Fruit fly (Drosophila melanogaster) whole organism, embryonic: ENCODE measurements around the gene CG10165.

ENCODE experiments used
- Aef1 ChIP-seq: fragments of 200-800 bp; sonication (Bioruptor generic); IDR thresholded peaks from 3 replicates; pipeline ENCODE4 v1.3.6; 2022; ENCODE audit warnings: missing biosample characterization, missing genetic modification characterization
- B-H2 ChIP-seq: fragments of 200-800 bp; sonication (Bioruptor generic); optimal IDR thresholded peaks from 2 replicates; lab custom pipeline; 2018; ENCODE audit warnings: missing biosample characterization, mild to moderate bottlenecking, missing genetic modification characterization
- BtbVII ChIP-seq: fragments of 200-800 bp; sonication (Bioruptor generic); optimal IDR thresholded peaks from 3 replicates; lab custom pipeline; 2017; ENCODE audit warnings: missing biosample characterization, mild to moderate bottlenecking, missing genetic modification characterization
- CG11085 ChIP-seq: fragments of 200-800 bp; sonication (Bioruptor generic); IDR thresholded peaks from 2 replicates; pipeline ENCODE4 v1.3.6; 2022; ENCODE audit warnings: missing biosample characterization, missing genetic modification characterization
- CG11247 ChIP-seq: fragments of 200-800 bp; sonication (Bioruptor generic); IDR thresholded peaks from 2 replicates; pipeline ENCODE4 v1.3.6; 2022; ENCODE audit warnings: missing biosample characterization, missing genetic modification characterization
- CG11723 ChIP-seq: fragments of 200-800 bp; sonication (Bioruptor generic); optimal IDR thresholded peaks from 2 replicates; lab custom pipeline; 2017; ENCODE audit warnings: missing biosample characterization, mild to moderate bottlenecking, missing genetic modification characterization
- CG14710 ChIP-seq: fragments of 200-800 bp; sonication (Bioruptor generic); optimal IDR thresholded peaks from 3 replicates; lab custom pipeline; 2019; ENCODE audit warnings: missing biosample characterization, mild to moderate bottlenecking, missing genetic modification characterization, moderate library complexity
- CG17385 ChIP-seq: fragments of 200-800 bp; sonication (Bioruptor generic); optimal IDR thresholded peaks from 3 replicates; lab custom pipeline; 2018; ENCODE audit warnings: missing biosample characterization, mild to moderate bottlenecking, missing genetic modification characterization
- CG2202 ChIP-seq: fragments of 200-800 bp; sonication (Bioruptor generic); optimal IDR thresholded peaks from 2 replicates; lab custom pipeline; 2018; ENCODE audit warnings: missing biosample characterization, mild to moderate bottlenecking, missing genetic modification characterization
- CG30403 ChIP-seq: fragments of 200-800 bp; sonication (Bioruptor generic); optimal IDR thresholded peaks from 3 replicates; lab custom pipeline; 2016; ENCODE audit warnings: missing biosample characterization, missing genetic modification characterization
- CG32772 ChIP-seq: fragments of 200-800 bp; sonication (Bioruptor generic); IDR thresholded peaks from 2 replicates; pipeline ENCODE4 v1.3.6; 2022; ENCODE audit warnings: missing biosample characterization, missing genetic modification characterization
- CG3838 ChIP-seq: fragments of 200-800 bp; sonication (Bioruptor generic); optimal IDR thresholded peaks from 3 replicates; lab custom pipeline; 2016; ENCODE audit warnings: missing biosample characterization, missing genetic modification characterization
- CG4360 ChIP-seq: fragments of 200-800 bp; sonication (Bioruptor generic); IDR thresholded peaks from 2 replicates; pipeline ENCODE4 v1.3.6; 2022; ENCODE audit warnings: missing biosample characterization, missing genetic modification characterization
- CG6654 ChIP-seq: fragments of 200-800 bp; sonication (Bioruptor generic); optimal IDR thresholded peaks from 2 replicates; lab custom pipeline; 2017; ENCODE audit warnings: missing biosample characterization, mild to moderate bottlenecking, missing genetic modification characterization
- CG6683 ChIP-seq: fragments of 200-800 bp; sonication (Bioruptor generic); optimal IDR thresholded peaks from 2 replicates; lab custom pipeline; 2017; ENCODE audit warnings: missing biosample characterization, mild to moderate bottlenecking, missing genetic modification characterization, missing genetic modification reagents
- CG7556 ChIP-seq: fragments of 200-800 bp; sonication (Bioruptor generic); optimal IDR thresholded peaks from 2 replicates; lab custom pipeline; 2017; ENCODE audit warnings: missing biosample characterization, mild to moderate bottlenecking, missing genetic modification characterization
- CG7786 ChIP-seq: fragments of 200-800 bp; sonication (Bioruptor generic); optimal IDR thresholded peaks from 2 replicates; lab custom pipeline; 2016; ENCODE audit warnings: missing biosample characterization, missing genetic modification characterization
- CG8281 ChIP-seq: fragments of 200-800 bp; sonication (Bioruptor generic); optimal IDR thresholded peaks from 2 replicates; lab custom pipeline; 2018; ENCODE audit warnings: missing biosample characterization, mild to moderate bottlenecking, missing genetic modification characterization, moderate library complexity
- CG8765 ChIP-seq: fragments of 200-800 bp; sonication (Bioruptor generic); IDR thresholded peaks from 2 replicates; pipeline ENCODE4 v1.3.6; 2022; ENCODE audit warnings: missing biosample characterization, missing genetic modification characterization
- Dbx ChIP-seq: fragments of 200-800 bp; sonication (Bioruptor generic); IDR thresholded peaks from 3 replicates; pipeline ENCODE4 v1.3.6; 2022; ENCODE audit warnings: missing biosample characterization, missing genetic modification characterization
- Doc2 ChIP-seq: fragments of 200-800 bp; sonication (Bioruptor generic); IDR thresholded peaks from 2 replicates; pipeline ENCODE4 v1.3.6; 2022; ENCODE audit warnings: missing biosample characterization, missing genetic modification characterization
- Elba2 ChIP-seq: fragments of 200-800 bp; sonication (Bioruptor generic); optimal IDR thresholded peaks from 3 replicates; lab custom pipeline; 2016; ENCODE audit warnings: missing biosample characterization, missing genetic modification characterization
- Hr39 ChIP-seq: fragments of >200 bp; optimal IDR thresholded peaks from 2 replicates; lab custom pipeline; 2017
- Kr ChIP-seq: fragments of 200-800 bp; sonication (Bioruptor generic); optimal IDR thresholded peaks from 2 replicates; lab custom pipeline; 2017; ENCODE audit warnings: missing biosample characterization, mild to moderate bottlenecking, missing genetic modification characterization
- NFAT ChIP-seq: fragments of 200-800 bp; sonication (Bioruptor generic); IDR thresholded peaks from 2 replicates; pipeline ENCODE4 v1.3.6; 2022; ENCODE audit warnings: missing biosample characterization, missing genetic modification characterization
- NfI ChIP-seq: fragments of 200-800 bp; sonication (Bioruptor generic); optimal IDR thresholded peaks from 3 replicates; lab custom pipeline; 2018; ENCODE audit warnings: missing biosample characterization, mild to moderate bottlenecking, missing genetic modification characterization, moderate library complexity
- Pdp1 ChIP-seq, 2 experiments: fragments of 200-800 bp; sonication (Bioruptor generic); optimal IDR thresholded peaks; 3 replicates each; lab custom pipeline; 2016; ENCODE audit warnings: missing biosample characterization in 2 of 2, missing genetic modification characterization in 2 of 2, mild to moderate bottlenecking in 1 of 2, moderate library complexity in 1 of 2
- Ravus ChIP-seq: fragments of 200-800 bp; sonication (Bioruptor generic); IDR thresholded peaks from 2 replicates; pipeline ENCODE4 v1.3.6; 2022; ENCODE audit warnings: missing biosample characterization, missing genetic modification characterization
- Scr ChIP-seq: fragments of 200-800 bp; sonication (Bioruptor generic); IDR thresholded peaks from 2 replicates; pipeline ENCODE4 v1.3.6; 2022; ENCODE audit warnings: missing biosample characterization, missing genetic modification characterization; ENCODE audit not compliant: partially characterized antibody
- Side ChIP-seq: fragments of 200-800 bp; sonication (Bioruptor generic); optimal IDR thresholded peaks from 2 replicates; lab custom pipeline; 2016; ENCODE audit warnings: missing biosample characterization, missing genetic modification characterization
- Sin3A ChIP-seq: fragments of >200 bp; optimal IDR thresholded peaks from 2 replicates; lab custom pipeline; 2018
- ac ChIP-seq: fragments of 200-800 bp; sonication (Bioruptor generic); optimal IDR thresholded peaks from 3 replicates; lab custom pipeline; 2017; ENCODE audit warnings: missing biosample characterization, mild to moderate bottlenecking, missing genetic modification characterization
- bowl ChIP-seq: fragments of 200-800 bp; sonication (Bioruptor generic); IDR thresholded peaks from 2 replicates; pipeline ENCODE4 v1.3.6; 2022; ENCODE audit warnings: missing biosample characterization, missing genetic modification characterization
- cato ChIP-seq: fragments of 200-800 bp; sonication (Bioruptor generic); optimal IDR thresholded peaks from 2 replicates; lab custom pipeline; 2016; ENCODE audit warnings: missing biosample characterization, missing genetic modification characterization, borderline replicate concordance
- chif ChIP-seq, 2 experiments: fragments of 200-800 bp; sonication (Bioruptor generic); optimal IDR thresholded peaks; 3 replicates each; lab custom pipeline; 2016; ENCODE audit warnings: missing biosample characterization in 2 of 2, missing genetic modification characterization in 2 of 2
- chm ChIP-seq: fragments of 200-800 bp; sonication (Bioruptor generic); IDR thresholded peaks from 2 replicates; pipeline ENCODE4 v1.3.6; 2022; ENCODE audit warnings: missing biosample characterization, missing genetic modification characterization
- disco-r ChIP-seq: fragments of 200-800 bp; sonication (Bioruptor generic); optimal IDR thresholded peaks from 2 replicates; lab custom pipeline; 2016; ENCODE audit warnings: missing biosample characterization, missing genetic modification characterization
- dm ChIP-seq: fragments of 200-800 bp; sonication (Bioruptor generic); optimal IDR thresholded peaks from 3 replicates; lab custom pipeline; 2016; ENCODE audit warnings: missing biosample characterization, missing genetic modification characterization
- ewg ChIP-seq: fragments of 200-800 bp; sonication (Bioruptor generic); optimal IDR thresholded peaks from 3 replicates; lab custom pipeline; 2017; ENCODE audit warnings: mild to moderate bottlenecking, missing biosample characterization, missing genetic modification reagents, missing genetic modification characterization
- eyg ChIP-seq: fragments of 200-800 bp; sonication (Bioruptor generic); optimal IDR thresholded peaks from 3 replicates; lab custom pipeline; 2016; ENCODE audit warnings: missing biosample characterization, missing genetic modification characterization
- knrl ChIP-seq: fragments of 200-800 bp; sonication (Bioruptor generic); IDR thresholded peaks from 3 replicates; pipeline ENCODE4 v1.3.6; 2022; ENCODE audit warnings: missing biosample characterization, missing genetic modification characterization; ENCODE audit not compliant: partially characterized antibody
- lmd ChIP-seq: fragments of 200-800 bp; sonication (Bioruptor generic); IDR thresholded peaks from 2 replicates; pipeline ENCODE4 v1.3.6; 2022; ENCODE audit warnings: missing biosample characterization, missing genetic modification characterization
- p53 ChIP-seq: fragments of 200-800 bp; sonication (Bioruptor generic); optimal IDR thresholded peaks from 2 replicates; lab custom pipeline; 2016; ENCODE audit warnings: missing biosample characterization, missing genetic modification characterization
- pb ChIP-seq: fragments of 200-800 bp; sonication (Bioruptor generic); optimal IDR thresholded peaks from 3 replicates; lab custom pipeline; 2016; ENCODE audit warnings: missing biosample characterization, missing genetic modification characterization
- pita ChIP-seq: fragments of 200-800 bp; sonication (Bioruptor generic); optimal IDR thresholded peaks from 2 replicates; lab custom pipeline; 2017; ENCODE audit warnings: missing biosample characterization, mild to moderate bottlenecking, missing genetic modification characterization
- rib ChIP-seq: fragments of 200-800 bp; sonication (Bioruptor generic); IDR thresholded peaks from 2 replicates; pipeline ENCODE4 v1.3.6; 2022; ENCODE audit warnings: missing biosample characterization, missing genetic modification characterization
- sc ChIP-seq, 3 experiments: fragments of >200 bp in 2 of 3; fragments of 200-800 bp in 1 of 3; sonication (Bioruptor generic) in 1 of 3; optimal IDR thresholded peaks; 2 replicates in 2 of 3; 3 replicates in 1 of 3; lab custom pipeline; 2017; ENCODE audit warnings: mild to moderate bottlenecking in 1 of 3, missing biosample characterization in 1 of 3, missing genetic modification characterization in 1 of 3, missing genetic modification reagents in 1 of 3
- schlank ChIP-seq: fragments of 200-800 bp; sonication (Bioruptor generic); optimal IDR thresholded peaks from 2 replicates; lab custom pipeline; 2018; ENCODE audit warnings: missing biosample characterization, mild to moderate bottlenecking, missing genetic modification characterization
- scrt ChIP-seq: fragments of 200-800 bp; sonication (Bioruptor generic); optimal IDR thresholded peaks from 2 replicates; lab custom pipeline; 2018; ENCODE audit warnings: missing biosample characterization, mild to moderate bottlenecking, missing genetic modification characterization, moderate library complexity
- stwl ChIP-seq: fragments of 200-800 bp; sonication (Bioruptor generic); optimal IDR thresholded peaks from 3 replicates; lab custom pipeline; 2018; ENCODE audit warnings: missing biosample characterization, mild to moderate bottlenecking, missing genetic modification characterization, moderate library complexity
- usp ChIP-seq: fragments of >200 bp; optimal IDR thresholded peaks from 2 replicates; lab custom pipeline; 2017; ENCODE audit warnings: missing biosample characterization, missing genetic modification characterization

The CG10165 gene

DNA sequence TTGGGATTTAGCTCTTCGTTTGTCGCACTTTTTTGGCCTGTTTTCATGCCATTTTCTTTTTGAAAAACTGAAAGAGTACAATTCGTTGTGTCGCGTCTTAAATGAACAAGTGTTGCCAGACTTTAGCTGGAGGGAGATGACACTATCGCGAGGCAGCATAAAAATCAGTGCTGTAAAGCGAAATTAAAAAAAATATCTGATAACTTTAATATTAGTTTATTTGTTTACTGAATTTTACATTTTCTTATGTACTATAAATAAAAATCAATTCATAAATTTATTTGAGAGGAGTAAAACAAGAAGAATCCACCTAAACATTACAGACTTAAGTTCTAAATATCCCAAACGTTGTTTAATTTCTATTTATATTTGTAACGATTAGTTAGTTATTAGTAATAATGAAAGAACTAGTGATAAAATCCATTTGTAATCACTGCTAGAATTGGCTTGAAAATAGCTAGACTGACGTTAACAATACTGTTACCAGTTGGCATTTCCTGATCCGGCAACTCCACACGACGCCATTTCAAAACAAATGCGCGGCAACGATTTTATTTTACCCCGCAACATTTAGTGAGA, 47.2 kb upstream of the CG10165 start, which contains the start of the genes spi and msb1l (continued):
- TF ChIP-seq NfI (GFP tag; lab: Kevin White, UChicago) (peak; percentile 56), ewg (GFP tag; lab: Kevin White, UChicago) (no peak), CG17385 (GFP tag; lab: Kevin White, UChicago) (peak; percentile 29), dm (GFP tag; lab: Kevin White, UChicago) (no peak), CG7556 (GFP tag; lab: Kevin White, UChicago) (peak; percentile 65), p53 (GFP tag; lab: Kevin White, UChicago) (no peak), CG3838 (GFP tag; lab: Kevin White, UChicago) (no peak), cato (GFP tag; lab: Kevin White, UChicago) (peak; percentile 21), B-H2 (GFP tag; lab: Kevin White, UChicago) (peak; percentile 71), CG30403 (GFP tag; lab: Kevin White, UChicago) (peak; percentile 82), CG7786 (GFP tag; lab: Kevin White, UChicago) (no peak), ac (no peak), Dbx (GFP tag; lab: Robert Waterston, UW) (peak; percentile 65; the same call in 2 of the 3 replicates), lmd (GFP tag; lab: Robert Waterston, UW) (peak; percentile 41; the same call in 1 of the 2 replicates), CG11247 (no peak), Hr39 (lab: Kevin White, UChicago) (no peak), CG6654 (no peak), BtbVII (GFP tag; lab: Kevin White, UChicago) (no peak), CG2202 (tag; lab: Kevin White, UChicago) (peak; percentile 1), CG32772 (GFP tag; lab: Robert Waterston, UW) (peak; percentile 52), pb (GFP tag; lab: Kevin White, UChicago) (no peak), sc (optimal IDR thresholded peaks at IDR 0.05; lab: Kevin White, UChicago) (no peak), sc (GFP tag; optimal IDR thresholded peaks at IDR 0.05; lab: Kevin White, UChicago) (peak; percentile 27), usp (no peak), bowl (GFP tag; lab: Robert Waterston, UW) (no peak), chif (GFP tag; optimal IDR thresholded peaks at IDR 0.05; lab: Kevin White, UChicago) (peak in 1 of 2 experiments; percentile 17), scrt (GFP tag; lab: Kevin White, UChicago) (no peak), Side (no peak), rib (no peak), Doc2 (GFP tag; lab: Robert Waterston, UW) (no peak), disco-r (GFP tag; lab: Kevin White, UChicago) (no peak), CG8765 (GFP tag; lab: Robert Waterston, UW) (no peak), CG11085 (GFP tag; lab: Robert Waterston, UW) (0 out of 2 replicates have a peak, but pooled peaks have one; percentile 41), CG4360 (GFP tag; lab: Robert Waterston, UW) (no peak), NFAT (GFP tag; lab: Robert Waterston, UW) (peak; percentile 10; the same call in 1 of the 2 replicates), CG6683 (GFP tag; lab: Kevin White, UChicago) (no peak), CG14710 (peak; percentile 86), chm (no peak), Kr (GFP tag; lab: Kevin White, UChicago) (no peak), stwl (tag; lab: Kevin White, UChicago) (peak; percentile 72), Scr (GFP tag; lab: Robert Waterston, UW) (peak; percentile 63), Ravus (GFP tag; lab: Robert Waterston, UW) (no peak), Elba2 (GFP tag; lab: Kevin White, UChicago) (peak; percentile 4), schlank (no peak), Sin3A (lab: Kevin White, UChicago) (peak; percentile 76), pita (GFP tag; lab: Kevin White, UChicago) (no peak), Aef1 (GFP tag; lab: Robert Waterston, UW) (peak; percentile 41; the same call in 2 of the 3 replicates), knrl (GFP tag; lab: Robert Waterston, UW) (peak; percentile 70), CG11723 (GFP tag; lab: Kevin White, UChicago) (no peak), eyg (GFP tag; lab: Kevin White, UChicago) (no peak), CG8281 (no peak), Pdp1 (GFP tag; optimal IDR thresholded peaks at IDR 0.05; lab: Kevin White, UChicago) (peak in 1 of 2 experiments; percentile 40)
